Fruit fly (Drosophila melanogaster) whole organism, adult: ENCODE results near the gene Eig71Eg.

Experiments
- CG14711 ChIP-seq: fragments of 200-800 bp; sonication (Bioruptor generic); optimal IDR thresholded peaks from 2 replicates; lab custom pipeline; 2018; ENCODE audit warnings: missing biosample characterization, mild to moderate bottlenecking, missing genetic modification characterization, moderate library complexity
- CG7045 ChIP-seq: fragments of 200-800 bp; sonication (Bioruptor generic); optimal IDR thresholded peaks from 2 replicates; lab custom pipeline; 2017; ENCODE audit warnings: missing biosample characterization, mild to moderate bottlenecking, missing genetic modification characterization
- CG7101 ChIP-seq: fragments of 200-800 bp; sonication (Bioruptor generic); optimal IDR thresholded peaks from 2 replicates; lab custom pipeline; 2018; ENCODE audit warnings: missing biosample characterization, mild to moderate bottlenecking, missing genetic modification characterization, moderate library complexity
- Hr96 ChIP-seq: fragments of 200-800 bp; sonication (Bioruptor generic); optimal IDR thresholded peaks from 2 replicates; lab custom pipeline; 2016; ENCODE audit warnings: missing biosample characterization, missing genetic modification characterization
- Mnt ChIP-seq: fragments of 200-800 bp; sonication (Bioruptor generic); optimal IDR thresholded peaks from 2 replicates; lab custom pipeline; 2016; ENCODE audit warnings: missing biosample characterization, mild to moderate bottlenecking, missing genetic modification characterization
- cic ChIP-seq: fragments of 200-800 bp; sonication (Bioruptor generic); optimal IDR thresholded peaks from 2 replicates; lab custom pipeline; 2017; ENCODE audit warnings: missing biosample characterization, mild to moderate bottlenecking, missing genetic modification characterization, moderate library complexity
- kay ChIP-seq: fragments of 200-800 bp; sonication (Bioruptor generic); peaks from one replicate; lab custom pipeline; 2016; ENCODE audit warnings: missing biosample characterization, missing genetic modification characterization, borderline replicate concordance
- ovo ChIP-seq: fragments of 200-800 bp; sonication (Bioruptor generic); optimal IDR thresholded peaks from 2 replicates; lab custom pipeline; 2016; ENCODE audit warnings: missing biosample characterization, missing genetic modification characterization
- pad ChIP-seq: fragments of 200-800 bp; sonication (Bioruptor generic); optimal IDR thresholded peaks from 3 replicates; lab custom pipeline; 2017; ENCODE audit warnings: missing biosample characterization, missing genetic modification characterization, mild to moderate bottlenecking, moderate library complexity, missing genetic modification reagents
- tj ChIP-seq: fragments of 200-800 bp; sonication (Bioruptor generic); optimal IDR thresholded peaks from 3 replicates; lab custom pipeline; 2017; ENCODE audit warnings: missing biosample characterization, mild to moderate bottlenecking, missing genetic modification characterization, moderate library complexity
- toe ChIP-seq: fragments of 200-800 bp; sonication (Bioruptor generic); optimal IDR thresholded peaks from 2 replicates; lab custom pipeline; 2016; ENCODE audit warnings: missing biosample characterization, missing genetic modification characterization

- TF ChIP-seq cic (GFP tag; lab: Kevin White, UChicago), result no peak
- no peak for TF ChIP-seq tj
- TF ChIP-seq CG14711 (tag; lab: Kevin White, UChicago), result no peak
- TF ChIP-seq ovo, result no peak
- TF ChIP-seq Mnt (GFP tag; lab: Kevin White, UChicago), result no peak
- no peak for TF ChIP-seq CG7101 (tag; lab: Kevin White, UChicago)
- TF ChIP-seq toe, result no peak
- no peak for TF ChIP-seq pad (GFP tag; lab: Kevin White, UChicago)
- TF ChIP-seq Hr96 (GFP tag; lab: Kevin White, UChicago), result no peak
- peak; percentile 61 for TF ChIP-seq kay (GFP tag; lab: Kevin White, UChicago)
- TF ChIP-seq CG7045 (GFP tag; lab: Kevin White, UChicago), result no peak
These were observed 30.1 kb upstream of the Eig71Eg start for dm6 chr3L:15627295-15627694.
